Worm (Caenorhabditis elegans) whole organism, midembryonic: ENCODE measurements around the gene sbds-1.
"Not testable (repeated sequence)": the region's sequence is repeated elsewhere in the genome, so short reads cannot be mapped to it uniquely, and the experiment has no call there.

ENCODE experiments used
- T22C8.4 ChIP-seq: fragments of 200-800 bp; sonication (Bioruptor generic); IDR thresholded peaks from 2 replicates; pipeline ENCODE4 v1.3.6; 2022; ENCODE audit warnings: missing genetic modification characterization, missing compliant biosample characterization
- cog-1 ChIP-seq: sonication (generic microtip); optimal IDR thresholded peaks from 2 replicates; lab custom pipeline; 2016; ENCODE audit warnings: missing genetic modification characterization, missing compliant biosample characterization
- flt-1 ChIP-seq: fragments of 200-800 bp; sonication (Bioruptor generic); IDR thresholded peaks from 2 replicates; pipeline ENCODE4 v1.3.6; 2022; ENCODE audit warnings: missing genetic modification characterization, missing compliant biosample characterization
- klf-2 ChIP-seq: fragments of 200-800 bp; sonication (Bioruptor generic); conservative IDR thresholded peaks from 2 replicates; pipeline ENCODE4 v1.3.6; 2022; ENCODE audit warnings: missing genetic modification reagents, missing genetic modification characterization, missing compliant biosample characterization
- med-1 ChIP-seq: sonication (generic microtip); optimal IDR thresholded peaks from 2 replicates; lab custom pipeline; 2017; ENCODE audit warnings: missing genetic modification characterization, mild to moderate bottlenecking, missing compliant biosample characterization, antibody characterized with exemption, missing genetic modification reagents; ENCODE audit not compliant: insufficient read depth
- ref-1 ChIP-seq: fragments of 200-800 bp; sonication (Bioruptor generic); conservative IDR thresholded peaks from 2 replicates; pipeline ENCODE4 v1.3.6; 2022; ENCODE audit warnings: missing genetic modification reagents, missing genetic modification characterization, missing compliant biosample characterization
- tab-1 ChIP-seq: fragments of 200-800 bp; sonication (Bioruptor generic); IDR thresholded peaks from 2 replicates; pipeline ENCODE4 v1.3.6; 2022; ENCODE audit warnings: missing genetic modification characterization, missing compliant biosample characterization
- ztf-23 ChIP-seq: fragments of 200-800 bp; sonication (Bioruptor generic); IDR thresholded peaks from 2 replicates; pipeline ENCODE4 v1.3.6; 2022; ENCODE audit warnings: missing genetic modification reagents, missing genetic modification characterization, missing compliant biosample characterization
- ztf-29 ChIP-seq: fragments of 200-800 bp; sonication (Bioruptor generic); IDR thresholded peaks from 2 replicates; pipeline ENCODE4 v1.3.6; 2022; ENCODE audit warnings: missing genetic modification reagents, missing genetic modification characterization, missing compliant biosample characterization

- not testable (repeated sequence) for TF ChIP-seq ztf-29; cog-1 (tag; lab: Kevin White, UChicago); T22C8.4 (GFP tag; lab: Robert Waterston, UW); med-1
- peak; percentile 51; the same call in 1 of the 2 replicates for TF ChIP-seq klf-2
- TF ChIP-seq ztf-23 (GFP tag; lab: Robert Waterston, UW): peak; percentile 54; the same call in 1 of the 2 replicates
- TF ChIP-seq ref-1 (GFP tag; lab: Robert Waterston, UW): 0 out of 2 replicates have a peak, but pooled peaks have one; percentile 16
- peak; percentile 10; the same call in 1 of the 2 replicates for TF ChIP-seq tab-1
- TF ChIP-seq flt-1 (GFP tag; lab: Robert Waterston, UW): peak; percentile 73
Measured at ce11 chrIII:628942-629341, 9.3 kb downstream of the sbds-1 start.
